Worm (Caenorhabditis elegans) whole organism, L4 larva: ENCODE data around the gene nspb-4.

Source experiments
- F10B5.3 ChIP-seq: sonication (generic microtip); optimal IDR thresholded peaks from 2 replicates; lab custom pipeline; 2016; ENCODE audit warnings: mild to moderate bottlenecking, missing genetic modification characterization, missing compliant biosample characterization
- F26F4.8 ChIP-seq: fragments of 200-800 bp; sonication (Bioruptor generic); conservative IDR thresholded peaks from 2 replicates; pipeline ENCODE4 v1.3.6; 2022; ENCODE audit warnings: missing genetic modification characterization, missing compliant biosample characterization
- F44E2.7 ChIP-seq: fragments of 200-800 bp; sonication (Bioruptor generic); IDR thresholded peaks from 2 replicates; pipeline ENCODE4 v2.1.2; 2022; ENCODE audit warnings: missing genetic modification characterization, missing compliant biosample characterization
- F49E8.2 ChIP-seq: sonication (generic microtip); optimal IDR thresholded peaks from 2 replicates; lab custom pipeline; 2016; ENCODE audit warnings: missing compliant biosample characterization, mild to moderate bottlenecking, missing genetic modification characterization, borderline replicate concordance
- T20F7.1 ChIP-seq: fragments of 200-800 bp; sonication (Bioruptor generic); optimal IDR thresholded peaks from 2 replicates; lab custom pipeline; 2018; ENCODE audit warnings: mild to moderate bottlenecking, missing genetic modification characterization, missing compliant biosample characterization
- ZK337.2 ChIP-seq: fragments of 200-800 bp; sonication (Bioruptor generic); IDR thresholded peaks from 2 replicates; pipeline ENCODE4 v1.3.6; 2022; ENCODE audit warnings: missing genetic modification reagents, missing genetic modification characterization, missing compliant biosample characterization
- aha-1 ChIP-seq: fragments of 150-350 bp; peaks from one replicate; lab custom pipeline; 2014; ENCODE audit warnings: missing biosample characterization, missing genetic modification characterization
- aly-2 ChIP-seq: sonication (generic microtip); optimal IDR thresholded peaks from 2 replicates; lab custom pipeline; 2018; ENCODE audit warnings: missing biosample characterization, missing genetic modification characterization
- ama-1 ChIP-seq: fragments of 150-350 bp; optimal IDR thresholded peaks from 2 replicates; lab custom pipeline; 2014; ENCODE audit warnings: inconsistent platforms, mixed read lengths
- ceh-20 ChIP-seq: fragments of 200-800 bp; sonication (Bioruptor generic); IDR thresholded peaks from 2 replicates; pipeline ENCODE4 v1.3.6; 2022; ENCODE audit warnings: missing genetic modification reagents, missing genetic modification characterization, missing compliant biosample characterization
- ceh-32 ChIP-seq: sonication (generic microtip); optimal IDR thresholded peaks from 2 replicates; lab custom pipeline; 2016; ENCODE audit warnings: mild to moderate bottlenecking, missing genetic modification characterization, missing compliant biosample characterization; ENCODE audit not compliant: poor library complexity
- ceh-62 ChIP-seq: sonication (generic microtip); optimal IDR thresholded peaks from 2 replicates; lab custom pipeline; 2017; ENCODE audit warnings: missing biosample characterization, missing genetic modification characterization
- ctbp-1 ChIP-seq: fragments of 200-800 bp; sonication (Bioruptor generic); IDR thresholded peaks from 2 replicates; pipeline ENCODE4 v1.3.6; 2022; ENCODE audit warnings: missing genetic modification reagents, missing genetic modification characterization, missing compliant biosample characterization
- daf-12 ChIP-seq: fragments of 150-350 bp; optimal IDR thresholded peaks from 2 replicates; lab custom pipeline; 2014; ENCODE audit warnings: missing biosample characterization, missing genetic modification reagents, missing genetic modification characterization
- daf-16 ChIP-seq, 3 experiments: sonication (generic microtip); optimal IDR thresholded peaks; 2 replicates each; lab custom pipeline; 2016 to 2017; ENCODE audit warnings: missing genetic modification characterization in 3 of 3, missing genetic modification reagents in 3 of 3, mild to moderate bottlenecking in 2 of 3, missing compliant biosample characterization in 2 of 3, missing biosample characterization in 1 of 3, moderate library complexity in 1 of 3
- daf-8 ChIP-seq: fragments of 200-800 bp; sonication (Bioruptor generic); IDR thresholded peaks from 2 replicates; pipeline ENCODE4 v1.3.6; 2022; ENCODE audit warnings: missing genetic modification characterization, missing compliant biosample characterization
- dmd-6 ChIP-seq: fragments of 200-800 bp; sonication (Bioruptor generic); IDR thresholded peaks from 2 replicates; pipeline ENCODE4 v1.3.6; 2022; ENCODE audit warnings: missing genetic modification reagents, missing genetic modification characterization, missing compliant biosample characterization
- dmd-8 ChIP-seq: fragments of 200-800 bp; sonication (Bioruptor generic); IDR thresholded peaks from 2 replicates; pipeline ENCODE4 v1.3.6; 2022; ENCODE audit warnings: missing genetic modification characterization, missing compliant biosample characterization
- dmd-9 ChIP-seq: fragments of 200-800 bp; sonication (Bioruptor generic); IDR thresholded peaks from 2 replicates; pipeline ENCODE4 v1.3.6; 2022; ENCODE audit warnings: missing genetic modification reagents, missing genetic modification characterization, missing compliant biosample characterization
- egl-27 ChIP-seq: sonication (generic microtip); optimal IDR thresholded peaks from 3 replicates; lab custom pipeline; 2017; ENCODE audit warnings: missing biosample characterization, missing genetic modification reagents, missing genetic modification characterization
- fkh-10 ChIP-seq: fragments of 150-350 bp; optimal IDR thresholded peaks from 2 replicates; lab custom pipeline; 2014; ENCODE audit warnings: missing biosample characterization, missing genetic modification reagents, missing genetic modification characterization
- hif-1 ChIP-seq, 2 experiments: sonication (generic microtip); optimal IDR thresholded peaks; 2 replicates each; lab custom pipeline; 2016 to 2017; ENCODE audit warnings: missing compliant biosample characterization in 2 of 2, missing genetic modification characterization in 2 of 2, missing genetic modification reagents in 2 of 2, missing genotype in 2 of 2, mild to moderate bottlenecking in 1 of 2
- hlh-11 ChIP-seq: fragments of 200-800 bp; sonication (Bioruptor generic); optimal IDR thresholded peaks from 2 replicates; lab custom pipeline; 2018; ENCODE audit warnings: mild to moderate bottlenecking, missing genetic modification characterization, missing compliant biosample characterization
- hmg-1.1 ChIP-seq: fragments of 200-800 bp; sonication (Bioruptor generic); IDR thresholded peaks from 2 replicates; pipeline ENCODE4 v1.3.6; 2022; ENCODE audit warnings: missing genetic modification reagents, missing genetic modification characterization, missing compliant biosample characterization
- jun-1 ChIP-seq: fragments of 150-350 bp; optimal IDR thresholded peaks from 2 replicates; lab custom pipeline; 2014; ENCODE audit warnings: missing biosample characterization, missing genetic modification reagents, missing genetic modification characterization
- lin-29 ChIP-seq: fragments of 200-800 bp; sonication (Bioruptor generic); IDR thresholded peaks from 2 replicates; pipeline ENCODE4 v1.3.6; 2022; ENCODE audit warnings: missing genetic modification reagents, missing genetic modification characterization, missing compliant biosample characterization
- lin-39 ChIP-seq: fragments of 150-350 bp; optimal IDR thresholded peaks from 2 replicates; lab custom pipeline; 2014; ENCODE audit warnings: missing biosample characterization, missing genetic modification reagents, missing genetic modification characterization
- mdl-1 ChIP-seq, 2 experiments: fragments of 150-350 bp in 1 of 2; sonication (generic microtip) in 1 of 2; optimal IDR thresholded peaks; 2 replicates each; lab custom pipeline; 2014 to 2017; ENCODE audit warnings: missing biosample characterization in 2 of 2, missing genetic modification characterization in 2 of 2
- mes-2 ChIP-seq: sonication (generic microtip); optimal IDR thresholded peaks from 2 replicates; lab custom pipeline; 2016; ENCODE audit warnings: missing genotype, mild to moderate bottlenecking, missing genetic modification characterization, missing compliant biosample characterization; ENCODE audit not compliant: poor library complexity, severe bottlenecking
- mxl-2 ChIP-seq: fragments of 200-800 bp; sonication (Bioruptor generic); conservative IDR thresholded peaks from 2 replicates; pipeline ENCODE4 v1.3.6; 2022; ENCODE audit warnings: missing genetic modification reagents, missing genetic modification characterization, missing compliant biosample characterization
- nhr-102 ChIP-seq: sonication (generic microtip); optimal IDR thresholded peaks from 2 replicates; lab custom pipeline; 2016; ENCODE audit warnings: mild to moderate bottlenecking, missing genetic modification characterization, moderate library complexity, missing compliant biosample characterization
- nhr-111 ChIP-seq: fragments of 200-800 bp; sonication (Bioruptor generic); optimal IDR thresholded peaks from 2 replicates; lab custom pipeline; 2018; ENCODE audit warnings: mild to moderate bottlenecking, missing genetic modification characterization, missing compliant biosample characterization
- nhr-237 ChIP-seq: sonication (generic microtip); optimal IDR thresholded peaks from 2 replicates; lab custom pipeline; 2017; ENCODE audit warnings: missing biosample characterization, missing genetic modification characterization
- nhr-25 ChIP-seq: sonication (generic microtip); optimal IDR thresholded peaks from 2 replicates; lab custom pipeline; 2017; ENCODE audit warnings: missing genetic modification characterization, mild to moderate bottlenecking, missing compliant biosample characterization, antibody characterized with exemption, moderate library complexity, borderline replicate concordance; ENCODE audit not compliant: insufficient read depth
- nhr-28 ChIP-seq: fragments of 150-350 bp; optimal IDR thresholded peaks from 2 replicates; lab custom pipeline; 2014; ENCODE audit warnings: missing biosample characterization, missing genetic modification characterization
- nhr-48 ChIP-seq: sonication (generic microtip); optimal IDR thresholded peaks from 2 replicates; lab custom pipeline; 2016; ENCODE audit warnings: mild to moderate bottlenecking, missing genetic modification characterization, missing compliant biosample characterization
- nhr-6 ChIP-seq: fragments of 150-350 bp; optimal IDR thresholded peaks from 2 replicates; lab custom pipeline; 2014; ENCODE audit warnings: missing biosample characterization, missing genetic modification characterization
- php-3 ChIP-seq: fragments of 200-800 bp; sonication (Bioruptor generic); IDR thresholded peaks from 2 replicates; pipeline ENCODE4 v1.3.6; 2022; ENCODE audit warnings: missing genetic modification reagents, missing genetic modification characterization, missing compliant biosample characterization
- pqm-1 ChIP-seq: sonication (generic microtip); optimal IDR thresholded peaks from 2 replicates; lab custom pipeline; 2017; ENCODE audit warnings: missing biosample characterization, missing genetic modification characterization
- rbr-2 ChIP-seq: sonication (generic microtip); optimal IDR thresholded peaks from 2 replicates; lab custom pipeline; 2016; ENCODE audit warnings: missing genotype, missing genetic modification characterization, missing compliant biosample characterization
- set-16 ChIP-seq: fragments of 200-800 bp; sonication (Bioruptor generic); IDR thresholded peaks from 2 replicates; pipeline ENCODE4 v1.3.6; 2022; ENCODE audit warnings: missing genetic modification reagents, missing genetic modification characterization, missing compliant biosample characterization
- snpc-4 ChIP-seq: fragments of 150-350 bp; optimal IDR thresholded peaks from 2 replicates; lab custom pipeline; 2014; ENCODE audit warnings: missing biosample characterization, missing genetic modification characterization
- tag-97 ChIP-seq: fragments of 200-800 bp; sonication (Bioruptor generic); IDR thresholded peaks from 2 replicates; pipeline ENCODE4 v1.3.6; 2022; ENCODE audit warnings: missing genetic modification characterization, missing compliant biosample characterization
- tra-1 ChIP-seq: fragments of 200-800 bp; sonication (Bioruptor generic); IDR thresholded peaks from 2 replicates; pipeline ENCODE4 v1.3.6; 2022; ENCODE audit warnings: missing genetic modification reagents, missing genetic modification characterization, missing compliant biosample characterization
- unc-62 ChIP-seq, 3 experiments: fragments of 150-350 bp in 1 of 3; sonication (generic microtip); optimal IDR thresholded peaks in 2 of 3; peaks in 1 of 3; 1 replicate in 1 of 3; 2 replicates in 2 of 3; lab custom pipeline; 2014 to 2017; ENCODE audit warnings: missing biosample characterization in 3 of 3, missing genetic modification characterization in 3 of 3, missing genetic modification reagents in 3 of 3, missing genotype in 1 of 3
- vab-7 ChIP-seq: fragments of 200-800 bp; sonication (Bioruptor generic); IDR thresholded peaks from 2 replicates; pipeline ENCODE4 v1.3.6; 2022; ENCODE audit warnings: missing genetic modification reagents, missing genetic modification characterization, missing compliant biosample characterization
- zag-1 ChIP-seq: fragments of 150-350 bp; optimal IDR thresholded peaks from 2 replicates; lab custom pipeline; 2014; ENCODE audit warnings: missing biosample characterization, missing genetic modification characterization

nspb-4 gene

ce11 chrIV:6574343-6574742, 23.7 kb upstream of the nspb-4 start (continued):
- TF ChIP-seq nhr-25 (tag; lab: Kevin White, UChicago) (no peak), daf-16 (GFP tag; optimal IDR thresholded peaks at IDR 0.05; lab: Kevin White, UChicago) (no peak), daf-16 (tag; optimal IDR thresholded peaks at IDR 0.05; lab: Kevin White, UChicago) (peak; percentile 53), pqm-1 (tag; lab: Kevin White, UChicago) (peak; percentile 63), aha-1 (tag; lab: Kevin White, UChicago) (peak; percentile 63), aly-2 (tag; lab: Kevin White, UChicago) (no peak), T20F7.1 (GFP tag; lab: Kevin White, UChicago) (no peak), nhr-102 (tag; lab: Kevin White, UChicago) (no peak), daf-8 (GFP tag; lab: Robert Waterston, UW) (no peak), nhr-28 (tag; lab: Kevin White, UChicago) (peak; percentile 66), F10B5.3 (tag; lab: Kevin White, UChicago) (no peak)

DNA sequence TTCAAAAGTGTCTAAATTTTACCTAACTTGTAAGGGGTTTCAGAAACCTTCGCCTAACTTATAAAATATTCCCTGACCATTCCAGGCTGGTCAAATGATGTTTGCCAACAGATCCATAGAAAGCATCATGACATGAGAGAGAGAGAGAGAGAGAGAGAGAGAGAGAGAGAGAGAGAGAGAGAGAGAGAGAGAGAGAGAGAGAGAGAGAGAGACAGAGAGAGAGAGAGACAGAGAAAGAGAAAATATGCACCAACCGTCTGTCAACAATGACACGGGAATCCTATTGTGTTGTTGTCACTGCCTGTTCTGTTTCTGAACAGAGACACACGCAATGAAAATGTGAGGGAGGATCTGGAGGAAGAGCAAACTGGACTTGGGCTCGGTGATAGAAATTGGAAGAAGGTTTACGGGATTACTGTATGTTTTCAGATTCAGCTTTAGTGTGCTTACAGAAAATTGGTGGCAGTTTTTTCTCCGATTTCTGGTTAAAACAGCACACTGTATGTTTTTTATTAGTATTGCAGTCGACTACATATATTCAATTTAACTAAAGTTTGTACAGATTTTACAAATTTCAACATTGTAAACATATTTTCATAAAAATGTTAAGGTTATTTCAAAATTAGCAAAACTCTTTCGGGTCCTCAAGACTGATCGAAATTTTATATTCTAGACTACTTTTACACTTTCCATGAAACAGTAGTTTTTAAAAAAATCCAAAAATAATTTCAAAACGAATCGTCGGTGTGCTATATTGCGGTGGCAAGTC, 21.9 kb upstream of the nspb-4 start:
- TF ChIP-seq dmd-9 (GFP tag; lab: Robert Waterston, UW) (no peak), ctbp-1 (GFP tag; lab: Robert Waterston, UW) (no peak), nhr-6 (tag; lab: Kevin White, UChicago) (no peak), rbr-2 (tag; lab: Kevin White, UChicago) (no peak), T20F7.1 (GFP tag; lab: Kevin White, UChicago) (no peak), hmg-1.1 (GFP tag; lab: Robert Waterston, UW) (no peak), nhr-111 (no peak), set-16 (GFP tag; lab: Robert Waterston, UW) (peak; percentile 73; the same call in 1 of the 2 replicates), daf-8 (GFP tag; lab: Robert Waterston, UW) (no peak), ZK337.2 (GFP tag; lab: Robert Waterston, UW) (no peak), nhr-48 (no peak), vab-7 (GFP tag; lab: Robert Waterston, UW) (no peak), nhr-237 (tag; lab: Kevin White, UChicago) (no peak), ceh-20 (GFP tag; lab: Robert Waterston, UW) (no peak), nhr-28 (tag; lab: Kevin White, UChicago) (peak; percentile 34), hif-1 (tag; optimal IDR thresholded peaks at IDR 0.05; lab: Kevin White, UChicago) (no peak), unc-62 (GFP tag; optimal IDR thresholded peaks at IDR 0.05 in 1 of 2; lab: Kevin White, UChicago) (peak in 1 of 2 experiments; percentile 55), unc-62 (tag; optimal IDR thresholded peaks at IDR 0.05; lab: Kevin White, UChicago) (no peak), hlh-11 (tag; lab: Kevin White, UChicago) (peak; percentile 52), dmd-6 (GFP tag; lab: Robert Waterston, UW) (no peak), F26F4.8 (GFP tag; lab: Robert Waterston, UW) (no peak), php-3 (GFP tag; lab: Robert Waterston, UW) (no peak), lin-39 (tag; lab: Kevin White, UChicago) (no peak), ceh-62 (tag; lab: Kevin White, UChicago) (no peak), mdl-1 (tag; optimal IDR thresholded peaks at IDR 0.05; lab: Kevin White, UChicago) (no peak), zag-1 (tag; lab: Kevin White, UChicago) (no peak), tra-1 (no peak), F44E2.7 (GFP tag; lab: Robert Waterston, UW) (no peak), mes-2 (tag; lab: Kevin White, UChicago) (no peak), F49E8.2 (tag; lab: Kevin White, UChicago) (no peak), ama-1 (lab: Kevin White, UChicago) (no peak), jun-1 (no peak), egl-27 (no peak), dmd-8 (GFP tag; lab: Robert Waterston, UW) (no peak), mxl-2 (no peak), daf-12 (tag; lab: Kevin White, UChicago) (no peak), tag-97 (GFP tag; lab: Robert Waterston, UW) (no peak), lin-29 (GFP tag; lab: Robert Waterston, UW) (no peak), ceh-32 (tag; lab: Kevin White, UChicago) (no peak), snpc-4 (tag; lab: Kevin White, UChicago) (no peak), fkh-10 (GFP tag; lab: Kevin White, UChicago) (no peak)
